Fruit fly (Drosophila melanogaster): ENCODE measurements around the gene klar.
A peak's percentile ranks its signal among the peaks of the same experiment; 100 is the strongest.

klar gene

DNA sequence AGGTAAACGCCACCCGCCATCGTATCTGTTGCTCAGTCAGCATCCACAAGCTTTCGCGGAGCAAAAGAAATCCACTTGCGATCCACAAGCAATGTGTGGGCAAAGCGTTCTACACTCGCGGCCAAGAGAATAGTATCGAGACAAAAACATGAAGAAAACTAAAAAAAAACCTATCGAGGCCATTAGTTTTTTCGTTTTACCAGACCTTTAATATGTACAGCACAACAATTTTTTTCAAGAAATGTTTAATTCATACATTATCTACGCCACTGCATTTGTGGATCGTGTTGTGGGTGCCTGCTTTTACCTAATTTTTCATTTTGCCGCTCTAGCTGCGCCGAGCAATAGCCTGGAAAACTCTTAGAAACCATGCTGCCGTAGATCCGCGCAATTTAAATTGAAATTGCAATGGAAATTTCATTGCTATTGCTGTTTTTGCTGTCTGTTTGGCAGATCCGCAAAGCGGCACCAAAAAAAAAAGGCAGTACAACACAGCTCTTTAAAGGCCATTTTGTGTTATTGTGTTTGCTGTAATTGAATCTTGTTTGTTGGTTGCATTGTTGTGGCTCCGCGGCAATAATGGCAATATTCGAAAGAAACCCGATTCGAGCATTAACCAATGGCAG is 22.7 kb upstream of the klar start:
- TF ChIP-seq CG9139 (GFP tag; optimal IDR thresholded peaks at IDR 0.05) (no peak), lz (GFP tag; optimal IDR thresholded peaks at IDR 0.05) (peak; percentile 29), CG6854 (GFP tag; optimal IDR thresholded peaks at IDR 0.05) (no peak), CG8119 (GFP tag; IDR thresholded peaks at IDR 0.05) (peak; percentile 88), Eip75B (GFP tag; optimal IDR thresholded peaks at IDR 0.05) (no peak), fkh (GFP tag; optimal IDR thresholded peaks at IDR 0.05) (no peak), CG34406 (GFP tag; optimal IDR thresholded peaks at IDR 0.05) (peak; percentile 20), CG1621 (tag; optimal IDR thresholded peaks at IDR 0.05) (no peak), CG10631 (GFP tag; optimal IDR thresholded peaks at IDR 0.05) (peak; percentile 30), topi (GFP tag; optimal IDR thresholded peaks at IDR 0.05) (peak; percentile 47), CG3032 (tag; optimal IDR thresholded peaks at IDR 0.05) (no peak), CG32006 (GFP tag; optimal IDR thresholded peaks at IDR 0.05) (peak; percentile 85), Met (GFP tag; optimal IDR thresholded peaks at IDR 0.05) (peak; percentile 40), CG16779 (tag; optimal IDR thresholded peaks at IDR 0.05) (peak; percentile 47), CG10669 (GFP tag; optimal IDR thresholded peaks at IDR 0.05) (no peak), eg (GFP tag; IDR thresholded peaks at IDR 0.05) (peak; percentile 96), CG3919 (GFP tag; optimal IDR thresholded peaks at IDR 0.05) (peak; percentile 63), OdsH (GFP tag; optimal IDR thresholded peaks at IDR 0.05) (peak; percentile 71), Hr39 (GFP tag; optimal IDR thresholded peaks at IDR 0.05) (peak; percentile 33), net (GFP tag; optimal IDR thresholded peaks at IDR 0.05) (peak; percentile 72), cyc (GFP tag; optimal IDR thresholded peaks at IDR 0.05) (peak; percentile 21), CG6808 (GFP tag; optimal IDR thresholded peaks at IDR 0.05) (peak; percentile 52), Smox (GFP tag; optimal IDR thresholded peaks at IDR 0.05) (peak; percentile 27), svp (GFP tag) (peak; percentile 83), CG4318 (GFP tag; optimal IDR thresholded peaks at IDR 0.05) (peak; percentile 63), dac (GFP tag; optimal IDR thresholded peaks at IDR 0.05) (peak; percentile 54), achi (GFP tag; optimal IDR thresholded peaks at IDR 0.05) (peak; percentile 64), CG6792 (GFP tag; optimal IDR thresholded peaks at IDR 0.05) (peak; percentile 42), Ets21C (GFP tag; optimal IDR thresholded peaks at IDR 0.05) (no peak), CG11294 (GFP tag; IDR thresholded peaks at IDR 0.05) (peak; percentile 87), CG6163 (GFP tag; IDR thresholded peaks at IDR 0.05) (peak; percentile 89), Hr38 (GFP tag; optimal IDR thresholded peaks at IDR 0.05) (no peak), Blimp-1 (GFP tag; optimal IDR thresholded peaks at IDR 0.05) (peak; percentile 7), CG31627 (GFP tag; optimal IDR thresholded peaks at IDR 0.05) (peak; percentile 35), salr (GFP tag; optimal IDR thresholded peaks at IDR 0.05) (peak; percentile 2 to 58), CG7368 (GFP tag; optimal IDR thresholded peaks at IDR 0.05) (peak; percentile 0), pdm3 (GFP tag; optimal IDR thresholded peaks at IDR 0.05) (peak; percentile 66), CG6276 (GFP tag; optimal IDR thresholded peaks at IDR 0.05) (peak; percentile 93), CG11762 (GFP tag; optimal IDR thresholded peaks at IDR 0.05; ENCODE audit: insufficient read depth) (peak; percentile 61), CG8319 (GFP tag; optimal IDR thresholded peaks at IDR 0.05) (peak; percentile 31), CG8632 (GFP tag; optimal IDR thresholded peaks at IDR 0.05) (peak; percentile 28), ss (GFP tag; optimal IDR thresholded peaks at IDR 0.05) (peak in 1 of 2 experiments; percentile 24), Lpt (GFP tag; optimal IDR thresholded peaks at IDR 0.05) (peak; percentile 71), spab (GFP tag; optimal IDR thresholded peaks at IDR 0.05) (peak; percentile 14), Sox15 (GFP tag; optimal IDR thresholded peaks at IDR 0.05) (peak; percentile 5), fd59A (GFP tag; optimal IDR thresholded peaks at IDR 0.05) (no peak), Gug (GFP tag; IDR thresholded peaks at IDR 0.05) (peak; percentile 80), acj6 (GFP tag; optimal IDR thresholded peaks at IDR 0.05) (peak; percentile 60), CG15336 (GFP tag; IDR thresholded peaks at IDR 0.05) (peak; percentile 92), Hr4 (GFP tag; optimal IDR thresholded peaks at IDR 0.05) (peak; percentile 81), esn (GFP tag; optimal IDR thresholded peaks at IDR 0.05) (peak; percentile 6)

All from whole organism, prepupa.